Worm (Caenorhabditis elegans): ENCODE measurements around the gene gpa-4.

gpa-4 gene

DNA sequence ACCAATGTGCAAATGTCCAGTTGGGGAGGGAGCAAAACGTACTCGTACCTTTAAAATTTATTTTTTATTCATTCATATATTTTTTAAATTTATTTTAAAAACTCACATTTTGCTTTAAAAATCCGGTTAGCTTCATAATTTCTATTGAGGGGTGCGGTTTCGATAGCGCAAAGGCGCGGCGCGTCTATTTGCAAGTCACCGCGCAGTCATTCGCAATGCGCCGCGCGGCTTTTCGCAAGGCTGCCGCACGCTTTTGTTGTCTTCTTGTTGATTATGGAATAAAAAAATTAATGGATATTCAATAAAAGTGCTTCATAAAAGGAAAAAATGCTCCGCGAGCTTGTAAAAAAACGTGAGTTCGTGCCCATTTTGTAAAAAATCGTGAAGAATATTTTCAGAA, 11.2 kb upstream of the gpa-4 start, which contains the start of the genes ears-2 and uncp-18 (continued):
- TF ChIP-seq ceh-18 (tag; optimal IDR thresholded peaks at IDR 0.05), result peak; percentile 93
- TF ChIP-seq unc-3 (GFP tag; conservative IDR thresholded peaks at IDR 0.05), result peak; percentile 93
- peak; percentile 97 for TF ChIP-seq unc-3 (tag; optimal IDR thresholded peaks at IDR 0.05)
- peak; percentile 99 for TF ChIP-seq hlh-15 (tag; optimal IDR thresholded peaks at IDR 0.05)
- peak; percentile 91 for TF ChIP-seq ceh-6 (GFP tag; optimal IDR thresholded peaks at IDR 0.05)
- TF ChIP-seq mec-3 (tag; optimal IDR thresholded peaks at IDR 0.05; ENCODE audit: borderline replicate concordance), result peak; percentile 93
- TF ChIP-seq ceh-30 (tag; optimal IDR thresholded peaks at IDR 0.05), result peak; percentile 69
- TF ChIP-seq zip-5 (tag; optimal IDR thresholded peaks at IDR 0.05), result peak; percentile 97
- TF ChIP-seq ahr-1 (tag; optimal IDR thresholded peaks at IDR 0.05), result peak; percentile 99
- TF ChIP-seq ceh-9 (tag; optimal IDR thresholded peaks at IDR 0.05), result peak; percentile 68
- TF ChIP-seq madf-2 (tag; optimal IDR thresholded peaks at IDR 0.05), result peak; percentile 96
- TF ChIP-seq F13H6.1 (tag; optimal IDR thresholded peaks at IDR 0.05), result peak; percentile 98
- peak; percentile 97 for TF ChIP-seq pqm-1 (tag; optimal IDR thresholded peaks at IDR 0.05)
- TF ChIP-seq unc-55 (GFP tag; optimal IDR thresholded peaks at IDR 0.05), result no peak
- peak; percentile 97 for TF ChIP-seq K09A11.1 (tag; optimal IDR thresholded peaks at IDR 0.05; ENCODE audit: insufficient read depth)
- TF ChIP-seq dmd-4 (tag; optimal IDR thresholded peaks at IDR 0.05; ENCODE audit: borderline replicate concordance), result peak; percentile 98
- peak; percentile 99 for TF ChIP-seq hlh-8 (tag; optimal IDR thresholded peaks at IDR 0.05)
- peak; percentile 89 for TF ChIP-seq fkh-10 (GFP tag; optimal IDR thresholded peaks at IDR 0.05)
- TF ChIP-seq sox-2 (GFP tag; IDR thresholded peaks at IDR 0.05), result peak; percentile 94
- TF ChIP-seq sox-4 (tag; optimal IDR thresholded peaks at IDR 0.05), result peak; percentile 98
- peak; percentile 99 for TF ChIP-seq ceh-34 (tag; optimal IDR thresholded peaks at IDR 0.05)
- peak; percentile 93 for TF ChIP-seq lin-11 (tag; optimal IDR thresholded peaks at IDR 0.05)

ce11 chrIV:393409-393930, 8.0 kb upstream of the gpa-4 start, which contains the start of the genes T07A9.15 and nog-1:
Gene T07A9.15 (minus strand): TSS chrIV:393546.
Gene nog-1 (plus strand): TSS chrIV:393880.
- no peak for TF ChIP-seq che-1 (tag; optimal IDR thresholded peaks at IDR 0.05)
- TF ChIP-seq unc-42 (tag; optimal IDR thresholded peaks at IDR 0.05), result peak; percentile 13
- no peak for TF ChIP-seq fax-1 (tag; optimal IDR thresholded peaks at IDR 0.05)
- peak; percentile 13 for TF ChIP-seq ttx-3 (tag; optimal IDR thresholded peaks at IDR 0.05)
- TF ChIP-seq hlh-15 (tag; optimal IDR thresholded peaks at IDR 0.05), result no peak
- TF ChIP-seq dmd-4 (tag; optimal IDR thresholded peaks at IDR 0.05; ENCODE audit: borderline replicate concordance), result no peak
- TF ChIP-seq madf-2 (tag; optimal IDR thresholded peaks at IDR 0.05), result no peak
- TF ChIP-seq Y22D7AL.16 (tag; optimal IDR thresholded peaks at IDR 0.05), result no peak
- TF ChIP-seq ceh-18 (tag; optimal IDR thresholded peaks at IDR 0.05), result no peak
- peak; percentile 81 for TF ChIP-seq hlh-30 (tag; optimal IDR thresholded peaks at IDR 0.05; ENCODE audit: insufficient read depth)
- TF ChIP-seq elt-2 (tag; optimal IDR thresholded peaks at IDR 0.05), result peak; percentile 8
- peak; percentile 26 for TF ChIP-seq ceh-14 (tag; optimal IDR thresholded peaks at IDR 0.05)
- no peak for TF ChIP-seq fkh-6 (tag; optimal IDR thresholded peaks at IDR 0.05)
- TF ChIP-seq nfya-1 (tag; optimal IDR thresholded peaks at IDR 0.05), result peak; percentile 57
- no peak for TF ChIP-seq K09A11.1 (tag; optimal IDR thresholded peaks at IDR 0.05; ENCODE audit: insufficient read depth)

ce11 chrIV:396373-396772, 5.1 kb upstream of the gpa-4 start, which contains the start of gene rrp-8:
Gene rrp-8 (plus strand): TSS chrIV:396545.
- TF ChIP-seq nhr-11 (tag; optimal IDR thresholded peaks at IDR 0.05) (no peak), C38D4.7 (GFP tag; optimal IDR thresholded peaks at IDR 0.05) (no peak), dve-1 (tag; optimal IDR thresholded peaks at IDR 0.05) (no peak), madf-2 (tag; optimal IDR thresholded peaks at IDR 0.05) (no peak), npax-4 (tag; optimal IDR thresholded peaks at IDR 0.05) (no peak), fkh-10 (GFP tag; optimal IDR thresholded peaks at IDR 0.05) (no peak)

- TF ChIP-seq hlh-6 (tag; optimal IDR thresholded peaks at IDR 0.05) (no peak), mec-3 (tag; optimal IDR thresholded peaks at IDR 0.05; ENCODE audit: borderline replicate concordance) (no peak), unc-3 (GFP tag; conservative IDR thresholded peaks at IDR 0.05) (no peak), unc-3 (tag; optimal IDR thresholded peaks at IDR 0.05) (no peak), lim-6 (tag; optimal IDR thresholded peaks at IDR 0.05) (no peak), pqm-1 (tag; optimal IDR thresholded peaks at IDR 0.05) (no peak), zip-5 (tag; optimal IDR thresholded peaks at IDR 0.05) (no peak), ttx-3 (tag; optimal IDR thresholded peaks at IDR 0.05) (no peak), hlh-13 (GFP tag; optimal IDR thresholded peaks at IDR 0.05) (no peak), ceh-34 (tag; optimal IDR thresholded peaks at IDR 0.05) (no peak), hlh-8 (tag; optimal IDR thresholded peaks at IDR 0.05) (no peak), elt-4 (tag; optimal IDR thresholded peaks at IDR 0.05) (no peak), Y22D7AL.16 (tag; optimal IDR thresholded peaks at IDR 0.05) (no peak), gmeb-2 (tag; optimal IDR thresholded peaks at IDR 0.05) (no peak), ceh-2 (tag; optimal IDR thresholded peaks at IDR 0.05) (no peak), unc-42 (tag; optimal IDR thresholded peaks at IDR 0.05) (no peak), K02D7.2 (tag; optimal IDR thresholded peaks at IDR 0.05) (no peak)
Measured at ce11 chrIV:408892-409291, 7.4 kb downstream of the gpa-4 start.

All from whole organism, late embryonic.